Worm (Caenorhabditis elegans) whole organism, mixed stage, embryonic: ENCODE data around the gene F46B6.9.

Source experiments
- bed-3 ChIP-seq: fragments of 200-800 bp; sonication (Bioruptor generic); optimal IDR thresholded peaks from 3 replicates; lab custom pipeline; 2018; ENCODE audit warnings: mild to moderate bottlenecking, missing genetic modification characterization, moderate library complexity, missing compliant biosample characterization
- blmp-1 ChIP-seq: fragments of 150-350 bp; optimal IDR thresholded peaks from 2 replicates; lab custom pipeline; 2014; ENCODE audit warnings: missing biosample characterization, missing genetic modification characterization
- ceh-39 ChIP-seq: fragments of 150-350 bp; optimal IDR thresholded peaks from 2 replicates; lab custom pipeline; 2014; ENCODE audit warnings: missing biosample characterization, missing genetic modification characterization
- ceh-83 ChIP-seq: fragments of 200-800 bp; sonication (Bioruptor generic); optimal IDR thresholded peaks from 2 replicates; lab custom pipeline; 2018; ENCODE audit warnings: mild to moderate bottlenecking, missing genetic modification characterization, missing compliant biosample characterization
- ces-1 ChIP-seq: fragments of 150-350 bp; optimal IDR thresholded peaks from 2 replicates; lab custom pipeline; 2014; ENCODE audit warnings: missing biosample characterization, missing genetic modification reagents, missing genetic modification characterization
- cnd-1 ChIP-seq: fragments of 200-800 bp; sonication (Bioruptor generic); optimal IDR thresholded peaks from 2 replicates; lab custom pipeline; 2018; ENCODE audit warnings: mild to moderate bottlenecking, missing genetic modification characterization, missing compliant biosample characterization
- elt-3 ChIP-seq: fragments of 150-350 bp; optimal IDR thresholded peaks from 2 replicates; lab custom pipeline; 2014; ENCODE audit warnings: missing biosample characterization, missing genetic modification characterization
- flh-1 ChIP-seq: fragments of 200-800 bp; sonication (Bioruptor generic); optimal IDR thresholded peaks from 2 replicates; lab custom pipeline; 2018; ENCODE audit warnings: mild to moderate bottlenecking, missing genetic modification characterization, moderate library complexity, missing compliant biosample characterization
- ham-2 ChIP-seq: fragments of 200-800 bp; sonication (Bioruptor generic); optimal IDR thresholded peaks from 2 replicates; lab custom pipeline; 2018; ENCODE audit warnings: mild to moderate bottlenecking, missing genetic modification characterization, missing compliant biosample characterization
- hlh-1 ChIP-seq: fragments of 150-350 bp; optimal IDR thresholded peaks from 2 replicates; lab custom pipeline; 2014; ENCODE audit warnings: missing biosample characterization, missing genetic modification reagents, missing genetic modification characterization
- lin-13 ChIP-seq: fragments of 150-350 bp; optimal IDR thresholded peaks from 2 replicates; lab custom pipeline; 2014; ENCODE audit warnings: missing biosample characterization, missing genetic modification characterization
- lin-32 ChIP-seq: fragments of 200-800 bp; sonication (Bioruptor generic); optimal IDR thresholded peaks from 2 replicates; lab custom pipeline; 2018; ENCODE audit warnings: mild to moderate bottlenecking, missing genetic modification characterization, missing compliant biosample characterization
- lsy-2 ChIP-seq: fragments of 150-350 bp; optimal IDR thresholded peaks from 2 replicates; lab custom pipeline; 2014; ENCODE audit warnings: missing biosample characterization, missing genetic modification characterization
- mab-5 ChIP-seq: fragments of 150-350 bp; optimal IDR thresholded peaks from 2 replicates; lab custom pipeline; 2014; ENCODE audit warnings: missing biosample characterization, missing genetic modification characterization
- mep-1 ChIP-seq: fragments of 150-350 bp; optimal IDR thresholded peaks from 2 replicates; lab custom pipeline; 2017; ENCODE audit warnings: missing biosample characterization, missing genetic modification reagents, missing genetic modification characterization, inconsistent platforms
- mls-2 ChIP-seq: sonication (generic microtip); optimal IDR thresholded peaks from 2 replicates; lab custom pipeline; 2016; ENCODE audit warnings: mild to moderate bottlenecking, missing genetic modification characterization, moderate library complexity, missing compliant biosample characterization
- nhr-12 ChIP-seq: fragments of 150-350 bp; optimal IDR thresholded peaks from 2 replicates; lab custom pipeline; 2014; ENCODE audit warnings: missing biosample characterization, missing genetic modification characterization
- nhr-2 ChIP-seq: fragments of 150-350 bp; optimal IDR thresholded peaks from 2 replicates; lab custom pipeline; 2014; ENCODE audit warnings: missing biosample characterization, missing genetic modification characterization
- nhr-237 ChIP-seq: fragments of 150-350 bp; optimal IDR thresholded peaks from 2 replicates; lab custom pipeline; 2014; ENCODE audit warnings: missing biosample characterization, missing genetic modification characterization
- nhr-76 ChIP-seq: sonication (generic microtip); optimal IDR thresholded peaks from 2 replicates; lab custom pipeline; 2017; ENCODE audit warnings: missing biosample characterization, missing genetic modification characterization
- pha-4 ChIP-seq: fragments of 150-350 bp; optimal IDR thresholded peaks from 2 replicates; lab custom pipeline; 2018; ENCODE audit warnings: missing biosample characterization, missing genetic modification reagents, missing genetic modification characterization
- sem-2 ChIP-seq: fragments of 200-800 bp; sonication (Bioruptor generic); optimal IDR thresholded peaks from 2 replicates; lab custom pipeline; 2018; ENCODE audit warnings: mild to moderate bottlenecking, missing genetic modification characterization, missing compliant biosample characterization
- snpc-4 ChIP-seq: fragments of 150-350 bp; optimal IDR thresholded peaks from 2 replicates; lab custom pipeline; 2014; ENCODE audit warnings: missing biosample characterization, missing genetic modification characterization
- sptf-1 ChIP-seq: sonication (generic microtip); optimal IDR thresholded peaks from 2 replicates; lab custom pipeline; 2017; ENCODE audit warnings: mild to moderate bottlenecking, missing genetic modification characterization, moderate library complexity, missing compliant biosample characterization
- tbx-8 ChIP-seq: fragments of 200-800 bp; sonication (Bioruptor generic); optimal IDR thresholded peaks from 2 replicates; lab custom pipeline; 2018; ENCODE audit warnings: mild to moderate bottlenecking, missing genetic modification characterization, moderate library complexity, missing compliant biosample characterization
- unc-120 ChIP-seq: sonication (generic microtip); optimal IDR thresholded peaks from 2 replicates; lab custom pipeline; 2017; ENCODE audit warnings: missing genetic modification characterization, missing compliant biosample characterization; ENCODE audit not compliant: poor library complexity, severe bottlenecking
- unc-39 ChIP-seq: fragments of 150-350 bp; optimal IDR thresholded peaks from 2 replicates; lab custom pipeline; 2014; ENCODE audit warnings: missing biosample characterization, missing genetic modification characterization
- unc-62 ChIP-seq: fragments of 150-350 bp; optimal IDR thresholded peaks from 2 replicates; lab custom pipeline; 2014; ENCODE audit warnings: missing biosample characterization, missing genetic modification reagents, missing genetic modification characterization
- zip-8 ChIP-seq: fragments of 150-350 bp; optimal IDR thresholded peaks from 2 replicates; lab custom pipeline; 2014; ENCODE audit warnings: missing biosample characterization, missing genetic modification characterization
- ztf-11 ChIP-seq: fragments of 150-350 bp; optimal IDR thresholded peaks from 2 replicates; lab custom pipeline; 2014; ENCODE audit warnings: missing biosample characterization, missing genetic modification characterization

The F46B6.9 gene

DNA sequence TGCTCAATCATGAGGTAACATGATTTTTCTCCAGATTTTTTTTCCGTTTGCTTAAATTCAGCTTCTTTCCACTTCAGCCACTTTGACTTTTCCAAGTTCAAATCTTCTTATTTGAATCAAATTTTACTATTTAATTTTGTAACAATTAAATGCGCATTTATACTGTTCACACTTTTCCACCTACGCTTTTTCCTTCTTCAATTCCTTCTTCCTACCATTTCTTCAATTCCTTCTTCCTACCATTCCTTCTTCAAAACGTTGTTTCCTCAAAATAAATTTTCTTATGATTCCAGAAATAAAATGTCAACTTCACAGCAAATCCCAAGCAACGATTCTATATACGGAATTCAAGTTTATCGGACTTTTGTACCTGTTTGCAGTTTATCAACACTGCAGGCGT lies 19.7 kb downstream of the F46B6.9 start, which contains the start of gene sru-31:
Gene sru-31 (plus strand): TSS at position 301 of the 400 bp plus-strand sequence.
- TF ChIP-seq nhr-12 (tag; lab: Kevin White, UChicago) (no peak), elt-3 (tag; lab: Kevin White, UChicago) (no peak), unc-62 (GFP tag; lab: Kevin White, UChicago) (no peak), sem-2 (GFP tag; lab: Kevin White, UChicago) (no peak), nhr-2 (tag; lab: Kevin White, UChicago) (no peak), unc-120 (tag; lab: Kevin White, UChicago) (no peak), zip-8 (tag; lab: Kevin White, UChicago) (no peak), ceh-83 (no peak), mls-2 (tag; lab: Kevin White, UChicago) (no peak), lin-13 (no peak), pha-4 (no peak), mab-5 (tag; lab: Kevin White, UChicago) (no peak), blmp-1 (tag; lab: Kevin White, UChicago) (no peak), ceh-39 (tag; lab: Kevin White, UChicago) (no peak), mep-1 (tag; lab: Kevin White, UChicago) (no peak), sptf-1 (tag; lab: Kevin White, UChicago) (no peak), lin-32 (GFP tag; lab: Kevin White, UChicago) (no peak), unc-39 (no peak), tbx-8 (GFP tag; lab: Kevin White, UChicago) (no peak), ham-2 (GFP tag; lab: Kevin White, UChicago) (no peak)

DNA sequence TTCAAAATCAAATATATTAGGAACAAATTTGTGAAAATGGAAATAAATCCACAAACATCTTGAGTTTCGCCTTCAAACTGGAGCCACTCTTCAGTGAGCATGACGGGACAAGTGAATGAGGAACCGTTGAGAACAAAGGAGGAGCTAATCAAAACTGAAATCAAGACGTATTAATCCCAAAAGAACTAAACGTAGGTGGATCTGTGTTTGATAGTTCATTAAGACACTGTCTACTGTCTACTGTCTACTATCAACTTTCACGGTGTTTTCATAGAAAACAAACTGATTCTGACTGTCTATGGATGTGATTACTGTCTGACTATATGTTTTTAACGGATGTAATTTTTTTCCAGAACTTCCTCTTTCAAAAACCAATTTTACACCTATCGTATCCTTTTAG lies 25.1 kb downstream of the F46B6.9 start, which contains the start of gene str-193:
Gene str-193 (minus strand): TSS at position 101 of the 400 bp plus-strand sequence.
- no peak for TF ChIP-seq sptf-1 (tag; lab: Kevin White, UChicago)

DNA sequence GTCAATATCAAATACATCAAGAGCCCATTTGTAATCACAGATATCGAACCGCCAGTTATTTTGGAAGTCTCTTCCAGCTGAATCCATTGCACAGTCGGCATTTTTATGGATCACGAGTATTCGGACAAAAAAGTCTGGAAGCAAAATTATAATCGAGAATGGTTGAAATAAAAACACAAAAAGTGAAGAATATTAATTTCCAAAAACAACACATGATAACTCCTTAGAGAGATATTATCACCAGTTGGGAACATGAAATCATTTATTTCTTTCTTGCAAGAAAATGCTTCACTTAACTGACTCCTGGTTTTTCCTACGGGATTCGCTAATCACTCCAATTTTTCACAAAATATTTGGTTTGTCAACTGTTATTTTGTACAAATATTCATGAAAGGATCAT lies 27.5 kb downstream of the F46B6.9 start, which contains the start of gene str-2:
Gene str-2 (minus strand): TSS at position 101 of the 400 bp plus-strand sequence.
- no peak for TF ChIP-seq ztf-11 (tag; lab: Kevin White, UChicago)
- no peak for TF ChIP-seq ceh-39 (tag; lab: Kevin White, UChicago)
- TF ChIP-seq ces-1 (GFP tag; lab: Kevin White, UChicago): no peak
- no peak for TF ChIP-seq elt-3 (tag; lab: Kevin White, UChicago)
- TF ChIP-seq nhr-237 (tag; lab: Kevin White, UChicago): no peak
- no peak for TF ChIP-seq nhr-76

DNA sequence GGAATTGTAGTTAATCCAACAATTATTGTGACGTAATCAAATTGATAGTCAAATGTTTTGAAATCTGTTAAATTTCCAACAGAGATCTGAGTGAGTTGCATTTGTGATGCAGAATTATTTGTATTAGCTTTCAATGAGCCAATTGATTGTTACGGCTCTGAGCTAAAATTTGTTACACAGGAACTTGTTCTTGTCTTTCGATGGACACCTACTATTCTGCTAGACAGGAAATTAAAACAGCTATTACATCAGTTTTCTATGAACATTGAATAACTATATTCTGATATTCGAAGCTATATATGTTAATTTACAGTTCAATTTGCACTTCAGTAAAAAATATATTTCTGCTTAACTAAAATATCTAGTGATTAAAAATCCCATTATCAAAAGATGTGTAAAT lies 37.2 kb downstream of the F46B6.9 start, which contains the start of gene sru-40:
Gene sru-40 (minus strand): TSS at position 101 of the 400 bp plus-strand sequence.
- TF ChIP-seq snpc-4 (tag; lab: Kevin White, UChicago) (no peak), ces-1 (GFP tag; lab: Kevin White, UChicago) (no peak), cnd-1 (tag; lab: Kevin White, UChicago) (no peak), mep-1 (tag; lab: Kevin White, UChicago) (no peak), zip-8 (tag; lab: Kevin White, UChicago) (peak; percentile 46)

DNA sequence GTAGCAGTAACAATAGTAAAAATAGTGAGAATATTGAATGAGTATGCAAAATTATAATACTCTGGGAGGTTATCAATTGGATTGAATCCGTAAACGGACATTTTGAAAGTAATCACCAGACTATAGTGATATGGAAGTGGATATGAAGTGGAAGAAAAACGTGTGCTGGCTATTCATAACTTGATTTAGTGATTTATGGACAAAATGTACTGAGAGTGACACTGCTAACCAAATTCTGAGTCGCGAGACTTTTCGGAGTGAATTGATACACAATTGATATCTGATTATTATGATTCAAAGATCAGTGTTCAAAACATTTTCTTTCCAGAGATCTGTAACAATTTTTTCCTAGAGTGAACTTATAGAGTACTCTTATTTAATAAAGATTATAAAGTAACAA lies 39.3 kb downstream of the F46B6.9 start, which contains the start of gene sru-38:
Gene sru-38 (minus strand): TSS at position 101 of the 400 bp plus-strand sequence.
- TF ChIP-seq flh-1 (GFP tag; lab: Kevin White, UChicago) (no peak), nhr-76 (no peak), nhr-237 (tag; lab: Kevin White, UChicago) (no peak), pha-4 (no peak), unc-120 (tag; lab: Kevin White, UChicago) (no peak), ztf-11 (tag; lab: Kevin White, UChicago) (no peak), tbx-8 (GFP tag; lab: Kevin White, UChicago) (no peak), unc-62 (GFP tag; lab: Kevin White, UChicago) (no peak), sptf-1 (tag; lab: Kevin White, UChicago) (no peak), ces-1 (GFP tag; lab: Kevin White, UChicago) (no peak), bed-3 (GFP tag; lab: Kevin White, UChicago) (no peak), sem-2 (GFP tag; lab: Kevin White, UChicago) (no peak), snpc-4 (tag; lab: Kevin White, UChicago) (no peak)

DNA sequence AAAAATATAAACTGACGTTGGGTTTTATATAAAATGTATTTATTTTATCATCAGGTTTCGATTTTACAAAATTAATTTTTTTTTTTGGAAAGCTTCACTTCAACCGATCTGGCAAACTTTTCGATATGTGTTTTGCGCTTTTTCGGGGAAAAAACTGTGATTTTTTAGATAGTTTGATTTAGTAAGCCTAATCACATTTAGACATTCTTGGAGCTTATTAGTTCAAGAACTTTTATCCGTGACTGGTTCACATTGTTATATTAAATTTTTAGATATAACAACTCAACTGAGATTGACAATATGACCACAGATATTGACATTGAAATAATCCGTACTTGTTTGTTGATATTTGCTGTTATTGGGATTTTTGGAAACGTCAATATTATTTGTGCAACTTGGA lies 41.0 kb downstream of the F46B6.9 start, which contains the start of gene srsx-21:
Gene srsx-21 (plus strand): TSS at position 301 of the 400 bp plus-strand sequence.
- TF ChIP-seq zip-8 (tag; lab: Kevin White, UChicago) (no peak), hlh-1 (tag; lab: Kevin White, UChicago) (no peak), nhr-237 (tag; lab: Kevin White, UChicago) (no peak), lsy-2 (tag; lab: Kevin White, UChicago) (no peak), unc-120 (tag; lab: Kevin White, UChicago) (no peak), ham-2 (GFP tag; lab: Kevin White, UChicago) (no peak), sem-2 (GFP tag; lab: Kevin White, UChicago) (no peak), unc-39 (no peak), bed-3 (GFP tag; lab: Kevin White, UChicago) (no peak), ztf-11 (tag; lab: Kevin White, UChicago) (no peak)
